Worm (Caenorhabditis elegans): ENCODE results near the gene K05F1.8.
"Not testable (repeated sequence)": the region's sequence is repeated elsewhere in the genome, so short reads cannot be mapped to it uniquely, and the experiment has no call there.

The K05F1.8 gene

DNA sequence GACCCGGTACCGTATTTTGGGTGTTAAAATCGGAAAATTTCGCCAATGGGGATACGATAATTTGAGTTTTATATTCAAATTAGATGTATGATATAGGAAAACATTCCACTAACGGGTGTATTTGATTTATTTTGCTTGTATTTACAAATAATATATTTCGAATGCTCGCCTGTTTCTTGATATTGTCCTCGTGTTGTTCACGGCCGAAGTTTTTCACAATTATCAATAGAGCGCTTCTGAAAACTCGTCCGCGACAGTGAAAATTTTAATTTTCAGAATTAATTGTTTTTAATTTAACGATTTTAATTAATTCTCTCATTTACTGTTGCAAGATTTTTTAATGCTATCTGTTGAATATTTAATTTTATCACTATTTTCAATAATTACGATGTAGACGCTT is 20.2 kb upstream of the K05F1.8 start:
- TF ChIP-seq unc-62 (GFP tag; optimal IDR thresholded peaks at IDR 0.05), result no peak

DNA sequence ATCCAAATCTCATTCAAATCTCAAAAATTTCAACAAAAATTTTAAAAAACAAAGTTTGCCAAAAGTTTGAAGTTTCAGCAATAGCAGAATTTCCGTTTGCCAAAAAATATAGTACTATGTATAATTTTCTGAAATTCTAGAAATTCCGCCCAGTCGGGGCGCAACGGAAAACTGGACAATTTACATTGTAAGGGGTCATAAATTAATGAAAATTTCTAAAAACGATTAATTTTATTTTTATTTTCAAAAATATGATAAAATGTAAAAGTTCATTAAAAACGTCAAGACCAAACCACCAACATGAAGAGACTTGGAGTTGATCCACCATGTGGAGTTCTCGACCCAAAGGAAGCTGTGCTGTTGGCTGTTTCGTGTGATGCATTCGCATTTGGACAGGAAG is 18.8 kb upstream of the K05F1.8 start, which contains the start of gene ZK1248.4:
Gene ZK1248.4 (plus strand): TSS at position 301 of the 400 bp plus-strand sequence.
- no peak for TF ChIP-seq unc-62 (GFP tag; optimal IDR thresholded peaks at IDR 0.05)

DNA sequence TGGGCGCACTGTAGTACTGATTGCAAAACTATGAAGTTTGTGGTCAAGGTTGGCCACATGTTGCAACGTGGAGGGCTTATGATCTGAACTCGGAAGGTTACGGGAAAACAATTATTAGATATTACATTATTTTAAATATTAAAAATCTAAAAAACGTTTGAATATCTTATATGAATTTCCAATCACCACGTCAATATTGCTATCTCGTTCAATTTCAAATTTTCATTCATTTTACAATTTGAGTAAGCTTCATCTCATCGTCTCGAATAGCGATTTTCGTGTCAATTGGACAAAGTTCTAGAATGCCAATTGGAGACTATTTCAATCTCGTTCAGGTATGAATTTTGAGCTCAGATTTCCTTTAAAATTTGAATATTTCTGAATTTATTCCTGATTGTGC is 16.9 kb upstream of the K05F1.8 start, which contains the start of gene ZK1248.20:
Gene ZK1248.20 (plus strand): TSS at position 301 of the 400 bp plus-strand sequence.
- TF ChIP-seq unc-62 (GFP tag; optimal IDR thresholded peaks at IDR 0.05), result no peak

DNA sequence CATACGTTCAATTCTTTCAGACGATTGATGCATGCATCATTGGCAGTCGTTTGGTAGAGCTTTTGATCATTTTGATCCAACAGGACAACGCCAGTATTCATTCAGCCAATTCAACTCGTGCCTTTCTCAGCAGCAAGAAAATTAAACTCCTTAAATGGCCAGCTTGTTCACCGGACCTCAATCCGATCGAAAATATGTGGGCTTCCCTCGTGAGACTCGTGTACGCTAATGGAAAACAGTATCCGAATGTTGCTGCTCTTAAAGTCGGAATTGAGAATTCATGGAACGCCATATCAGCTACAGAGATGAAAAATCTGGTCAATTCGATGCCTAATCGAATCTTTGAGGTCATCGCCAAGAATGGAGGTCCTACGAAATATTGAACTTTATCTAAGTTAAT is 15.9 kb upstream of the K05F1.8 start, which contains the start of gene wago-5:
Gene wago-5 (minus strand): TSS at position 101 of the 400 bp plus-strand sequence.
- not testable (repeated sequence) for TF ChIP-seq unc-62 (GFP tag; optimal IDR thresholded peaks at IDR 0.05)

DNA sequence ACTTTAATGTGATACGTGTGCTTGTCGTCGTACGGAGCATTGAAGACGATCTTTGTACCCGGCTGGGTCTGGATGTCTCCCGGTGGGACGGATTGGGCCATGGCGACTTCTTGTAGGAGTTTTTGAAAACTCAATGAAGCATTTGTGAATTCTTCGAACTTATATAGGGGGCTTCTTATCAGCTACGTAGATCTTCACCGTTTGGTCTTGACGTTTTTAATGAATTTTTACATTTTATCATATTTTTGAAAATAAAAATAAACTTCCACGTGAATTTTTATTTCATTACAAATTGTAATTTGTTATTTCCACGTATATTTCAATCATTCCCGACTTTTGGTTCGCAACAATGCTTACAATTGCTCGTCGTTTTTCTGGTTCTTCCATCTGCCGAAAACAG is 10.8 kb upstream of the K05F1.8 start, which contains the start of the genes msp-64 and ZK1248.5:
Gene msp-64 (minus strand): TSS at position 101 of the 400 bp plus-strand sequence.
Gene ZK1248.5 (plus strand): TSS at position 285 of the 400 bp plus-strand sequence.
- no peak for TF ChIP-seq unc-62 (GFP tag; optimal IDR thresholded peaks at IDR 0.05)

DNA sequence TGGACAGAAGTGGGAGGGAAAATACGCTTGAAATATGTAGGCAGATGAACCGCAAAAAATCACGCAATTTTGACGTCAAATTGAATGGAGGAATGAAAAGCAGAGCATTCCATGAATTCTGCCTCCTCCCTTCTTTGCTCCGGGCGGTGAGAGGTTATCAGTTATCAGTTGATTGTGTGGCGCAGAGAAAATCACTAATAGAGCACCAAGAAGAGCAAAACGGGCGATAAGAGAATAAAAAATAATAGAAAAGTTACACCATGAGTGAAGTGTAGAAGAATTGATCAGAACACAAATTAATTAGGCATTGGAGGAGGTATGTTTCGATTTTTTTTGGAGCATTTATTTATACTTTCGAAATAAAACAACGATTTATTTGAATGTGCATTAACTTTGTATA is 7.1 kb upstream of the K05F1.8 start:
- no peak for TF ChIP-seq unc-62 (GFP tag; optimal IDR thresholded peaks at IDR 0.05)

DNA sequence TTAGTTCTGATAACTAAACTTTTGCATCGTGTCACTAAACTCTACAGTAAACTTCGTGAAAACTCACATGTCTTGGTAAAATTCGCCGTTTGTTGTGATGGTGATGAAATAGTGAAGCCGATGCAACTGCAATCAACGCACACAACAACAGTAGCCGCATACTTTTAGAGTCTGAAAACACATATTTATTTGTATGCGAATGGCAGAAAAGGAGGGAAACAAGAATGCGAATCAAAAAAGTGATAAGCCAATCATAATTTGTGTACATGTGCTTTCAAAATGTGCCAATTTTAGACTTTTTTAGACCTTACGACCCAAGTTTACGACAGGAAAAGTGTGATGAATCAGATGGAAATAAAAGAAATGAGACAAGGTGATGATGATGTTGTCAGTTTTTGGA is 5.8 kb upstream of the K05F1.8 start, which contains the start of gene K05F1.10:
Gene K05F1.10 (minus strand): TSS at position 171 of the 400 bp plus-strand sequence.
- no peak for TF ChIP-seq unc-62 (GFP tag; optimal IDR thresholded peaks at IDR 0.05)

DNA sequence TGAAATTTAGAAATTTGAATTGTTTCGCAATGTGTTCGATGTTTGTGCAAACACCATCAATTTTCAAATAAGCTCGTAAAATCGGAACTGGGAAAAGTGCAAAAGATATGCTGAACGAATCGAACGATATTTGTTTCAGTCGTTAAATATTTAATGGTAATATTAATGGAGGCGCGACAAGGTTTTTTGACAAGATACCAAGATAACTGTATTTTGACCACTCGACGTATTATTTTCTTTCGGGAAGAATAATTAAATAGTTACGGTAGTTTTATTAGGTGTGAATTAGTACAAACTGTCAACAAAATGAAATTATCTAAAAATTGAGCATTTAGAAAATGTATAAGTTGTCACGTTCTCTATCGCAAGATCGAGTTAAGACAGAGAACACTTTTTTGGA is 4.8 kb upstream of the K05F1.8 start:
- TF ChIP-seq unc-62 (GFP tag; optimal IDR thresholded peaks at IDR 0.05), result no peak

DNA sequence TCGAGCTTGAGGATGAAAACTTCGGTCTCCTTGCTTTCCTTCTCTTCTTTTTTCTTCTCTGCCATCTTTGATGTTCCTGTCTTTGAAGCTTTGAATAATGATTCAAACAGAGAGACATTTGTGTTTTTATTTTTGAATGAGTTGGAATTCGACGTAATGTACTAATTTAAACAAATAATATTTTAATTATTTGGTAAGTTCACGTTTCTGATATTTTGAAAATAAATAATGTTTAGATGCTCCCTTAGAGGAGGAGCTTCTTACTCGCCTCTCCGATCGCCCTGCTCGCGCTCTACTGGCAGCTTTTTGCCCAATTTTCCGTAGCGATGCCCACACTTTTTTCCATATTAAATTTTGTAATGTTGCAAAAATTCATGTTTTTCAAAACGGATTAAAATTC is 1.6 kb upstream of the K05F1.8 start, which contains the start of the genes K05F1.9 and K05F1.1:
Gene K05F1.9 (minus strand): TSS at position 101 of the 400 bp plus-strand sequence.
Gene K05F1.1 (plus strand): TSS at position 308 of the 400 bp plus-strand sequence.
- no peak for TF ChIP-seq unc-62 (GFP tag; optimal IDR thresholded peaks at IDR 0.05)

DNA sequence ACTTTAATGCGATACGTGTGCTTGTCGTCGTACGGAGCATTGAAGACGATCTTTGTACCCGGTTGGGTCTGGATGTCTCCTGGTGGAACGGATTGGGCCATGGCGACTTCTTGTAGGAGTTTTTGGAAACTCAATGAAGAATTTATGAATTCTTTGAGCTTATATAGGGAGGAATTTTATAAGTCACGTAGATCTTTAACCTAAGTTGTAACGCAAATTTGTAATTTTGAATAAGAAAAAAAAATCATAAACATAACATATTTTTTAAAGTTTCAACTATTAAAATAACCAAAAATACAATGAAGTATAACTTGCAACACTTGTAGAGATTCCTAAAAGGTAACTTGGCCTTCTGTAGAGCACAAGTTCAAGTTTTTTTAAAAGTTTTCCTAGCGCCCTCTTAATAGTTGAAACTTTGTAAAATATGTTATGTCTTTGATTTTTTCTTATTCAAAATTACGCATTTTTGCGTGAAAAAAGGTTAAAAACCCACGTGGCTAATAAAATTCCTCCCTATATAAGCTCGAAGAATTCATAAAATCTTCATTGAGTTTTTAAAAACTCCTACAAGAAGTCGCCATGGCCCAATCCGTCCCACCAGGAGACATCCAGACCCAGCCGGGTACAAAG is 2.0 kb downstream of the K05F1.8 start, which contains the start of the genes msp-63 and msp-142:
Gene msp-63 (minus strand): TSS at position 101 of the 630 bp plus-strand sequence.
Gene msp-142 (plus strand): TSS at position 580 of the 630 bp plus-strand sequence.
- TF ChIP-seq unc-62 (GFP tag; optimal IDR thresholded peaks at IDR 0.05), result no peak

DNA sequence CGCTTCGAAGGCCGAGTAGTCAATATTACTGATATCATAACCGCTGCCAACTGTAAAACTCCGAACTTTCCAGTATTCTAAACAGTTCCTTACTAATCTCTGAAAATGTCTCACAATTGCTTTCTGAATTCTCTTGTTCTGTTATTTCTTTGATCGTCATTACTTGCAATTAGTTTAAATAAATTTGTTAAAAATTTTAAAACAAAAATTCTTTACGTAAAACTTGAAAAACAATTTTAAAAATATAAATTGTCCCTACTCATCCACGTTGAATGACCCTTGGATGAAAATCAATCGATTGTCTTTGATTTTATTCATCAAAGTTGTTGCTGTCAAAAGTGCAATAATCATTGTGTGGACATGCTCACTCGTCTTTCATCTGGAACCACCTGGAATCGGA is 5.3 kb downstream of the K05F1.8 start, which contains the start of gene acdh-8:
Gene acdh-8 (plus strand): TSS at position 301 of the 400 bp plus-strand sequence.
- TF ChIP-seq unc-62 (GFP tag; optimal IDR thresholded peaks at IDR 0.05), result no peak

DNA sequence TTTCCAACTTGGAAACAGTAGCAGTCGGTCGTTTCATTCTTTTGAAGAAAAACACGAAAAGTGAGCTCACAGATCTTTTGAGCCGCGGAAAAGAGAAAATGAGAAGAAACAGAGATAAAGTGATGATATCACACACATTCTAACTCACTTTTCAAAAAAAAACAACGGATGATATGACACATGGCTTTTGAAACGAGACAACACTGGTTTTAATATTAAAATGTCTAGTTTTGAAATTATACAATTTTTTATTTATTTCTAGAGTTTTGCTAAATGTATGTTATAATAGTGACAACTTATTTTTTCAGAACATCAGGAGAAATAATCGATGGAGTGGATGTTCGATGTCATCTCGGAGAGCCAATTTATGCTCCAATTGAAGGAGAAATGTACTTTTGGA is 7.0 kb downstream of the K05F1.8 start, which contains the start of gene K05F1.14:
Gene K05F1.14 (minus strand): TSS at position 101 of the 400 bp plus-strand sequence.
- no peak for TF ChIP-seq unc-62 (GFP tag; optimal IDR thresholded peaks at IDR 0.05)

DNA sequence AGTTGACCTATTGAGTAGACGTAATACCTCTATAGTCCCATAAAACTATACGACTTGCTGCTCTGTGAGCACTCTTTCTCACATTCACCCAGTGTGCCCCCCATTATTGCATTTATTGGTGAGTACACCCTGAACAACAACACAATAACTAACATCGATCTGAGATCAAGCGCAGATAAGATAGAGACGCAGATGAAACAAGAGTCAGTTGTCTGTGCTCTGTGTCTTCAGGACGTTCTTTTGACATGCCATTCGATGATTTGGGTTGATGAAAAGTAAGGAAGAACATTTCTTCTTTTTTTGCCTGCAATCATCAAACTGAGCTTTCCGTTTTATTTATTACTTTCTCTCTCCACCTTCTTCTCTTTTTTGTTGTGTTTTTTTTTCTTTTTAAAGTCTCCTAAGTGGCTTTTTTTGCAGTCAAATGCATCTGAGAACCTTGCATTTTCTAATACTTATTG is 9.1 kb downstream of the K05F1.8 start, which contains the start of gene lect-2:
Gene lect-2 (plus strand): TSS at position 411 of the 461 bp plus-strand sequence.
- no peak for TF ChIP-seq unc-62 (GFP tag; optimal IDR thresholded peaks at IDR 0.05)

DNA sequence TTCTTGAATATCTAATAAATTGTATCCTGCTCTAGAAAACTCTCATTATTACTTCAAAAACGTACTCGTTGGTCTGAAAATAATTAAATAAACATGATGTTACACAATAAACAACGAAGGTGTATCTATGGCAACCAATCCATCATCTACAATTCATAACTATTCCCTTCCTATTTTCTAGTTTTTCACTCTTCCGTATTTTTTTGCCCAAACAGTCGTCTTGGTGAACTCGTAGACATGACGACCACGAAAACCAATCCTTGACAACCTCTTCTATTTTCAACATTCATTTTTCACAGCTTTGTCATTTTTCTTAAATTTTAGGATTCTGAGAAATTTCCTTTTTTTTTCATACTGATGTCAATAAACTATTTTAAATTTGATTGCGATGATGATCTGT is 10.6 kb downstream of the K05F1.8 start, which contains the start of gene K05F1.13:
Gene K05F1.13 (plus strand): TSS at position 301 of the 400 bp plus-strand sequence.
- no peak for TF ChIP-seq unc-62 (GFP tag; optimal IDR thresholded peaks at IDR 0.05)

DNA sequence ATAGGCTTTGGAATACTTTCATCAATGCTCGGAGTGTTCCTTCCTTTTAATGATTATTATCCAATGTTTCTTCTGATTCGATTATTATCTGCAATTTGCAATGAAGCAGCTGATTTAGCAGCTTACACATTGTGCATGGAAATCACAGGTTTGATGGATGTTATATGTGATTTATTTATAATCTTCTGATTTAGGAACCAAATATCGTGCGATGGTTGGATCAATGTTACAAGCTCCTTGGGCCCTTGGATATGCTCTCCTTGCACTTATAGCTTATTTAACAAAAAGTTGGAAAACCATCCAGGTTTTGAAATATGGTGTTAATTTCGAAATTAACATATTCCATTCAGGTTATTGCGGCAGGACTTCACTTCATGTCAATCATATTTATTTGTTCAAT is 13.9 kb downstream of the K05F1.8 start:
- TF ChIP-seq unc-62 (GFP tag; optimal IDR thresholded peaks at IDR 0.05), result no peak
